Fruit fly (Drosophila melanogaster): ENCODE measurements around the gene Sox21b.

DNA sequence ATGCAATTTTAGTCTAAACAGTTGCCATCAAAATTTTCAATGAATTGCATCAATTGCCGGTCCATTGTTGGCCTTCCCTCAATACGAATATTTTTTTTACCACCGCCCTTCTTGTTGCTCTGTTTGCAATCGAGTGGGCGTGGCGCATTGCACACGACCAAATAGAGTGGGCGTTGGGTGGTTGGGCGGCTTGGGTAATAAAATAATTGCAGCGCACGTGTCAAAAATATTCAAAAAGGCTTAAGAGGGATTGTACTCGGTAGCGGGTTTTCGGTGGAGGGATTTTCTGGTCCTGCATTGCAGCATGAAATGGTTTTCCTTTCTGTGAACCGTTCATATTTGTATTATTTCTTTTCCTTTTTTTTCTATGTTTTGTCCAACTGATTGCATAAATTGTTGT lies 42.1 kb downstream of the Sox21b start:
- no peak for TF ChIP-seq CTCF (optimal IDR thresholded peaks at IDR 0.05)
- no peak for TF ChIP-seq CG8478 (optimal IDR thresholded peaks at IDR 0.05)
